Fruit fly (Drosophila melanogaster): ENCODE results near the gene CG17726.

The CG17726 gene

dm6 chr3R:11177579-11177978, 49.0 kb upstream of the CG17726 start (continued):
- TF ChIP-seq sug (tag; optimal IDR thresholded peaks at IDR 0.05) (peak; percentile 27), CG8924 (tag; optimal IDR thresholded peaks at IDR 0.05) (no peak), sim (GFP tag; IDR thresholded peaks at IDR 0.05) (no peak), CG10565 (GFP tag; optimal IDR thresholded peaks at IDR 0.05) (no peak), grn (GFP tag; optimal IDR thresholded peaks at IDR 0.05) (peak; percentile 62), onecut (GFP tag; IDR thresholded peaks at IDR 0.05) (no peak), Kr (GFP tag; optimal IDR thresholded peaks at IDR 0.05) (no peak), lab (GFP tag; optimal IDR thresholded peaks at IDR 0.05) (no peak), CG3995 (GFP tag; optimal IDR thresholded peaks at IDR 0.05) (no peak), CG5180 (GFP tag; optimal IDR thresholded peaks at IDR 0.05) (no peak), corto (GFP tag; optimal IDR thresholded peaks at IDR 0.05) (no peak), cas (GFP tag; IDR thresholded peaks at IDR 0.05) (no peak), pita (GFP tag; optimal IDR thresholded peaks at IDR 0.05) (no peak), stwl (tag; optimal IDR thresholded peaks at IDR 0.05) (no peak), pros (GFP tag; optimal IDR thresholded peaks at IDR 0.05) (no peak), HLH54F (GFP tag; optimal IDR thresholded peaks at IDR 0.05) (no peak), usp (GFP tag; optimal IDR thresholded peaks at IDR 0.05) (no peak), CG10543 (GFP tag; optimal IDR thresholded peaks at IDR 0.05) (no peak), CG34376 (GFP tag; optimal IDR thresholded peaks at IDR 0.05) (peak; percentile 39), exex (tag; optimal IDR thresholded peaks at IDR 0.05) (peak; percentile 91), CG4730 (GFP tag; IDR thresholded peaks at IDR 0.05) (no peak), CG9876 (GFP tag; optimal IDR thresholded peaks at IDR 0.05) (no peak)

dm6 chr3R:11178300-11178699, 48.3 kb upstream of the CG17726 start:
- TF ChIP-seq ara (GFP tag; IDR thresholded peaks at IDR 0.05): no peak
- peak; percentile 20 for TF ChIP-seq gem (tag; optimal IDR thresholded peaks at IDR 0.05)
- TF ChIP-seq CG9876 (GFP tag; optimal IDR thresholded peaks at IDR 0.05): no peak
- peak; percentile 27 for TF ChIP-seq CG1233 (GFP tag; optimal IDR thresholded peaks at IDR 0.05)
- no peak for TF ChIP-seq en (GFP tag; optimal IDR thresholded peaks at IDR 0.05)
- TF ChIP-seq grau (tag; optimal IDR thresholded peaks at IDR 0.05): peak; percentile 58
- TF ChIP-seq fru (optimal IDR thresholded peaks at IDR 0.05): no peak
- TF ChIP-seq CG13296 (GFP tag; optimal IDR thresholded peaks at IDR 0.05): peak; percentile 15
- TF ChIP-seq HHEX (GFP tag; optimal IDR thresholded peaks at IDR 0.05): peak; percentile 17
- TF ChIP-seq CrebB (tag; optimal IDR thresholded peaks at IDR 0.05): no peak
- no peak for TF ChIP-seq CG16813 (GFP tag; IDR thresholded peaks at IDR 0.05; ENCODE audit: partially characterized antibody)
- TF ChIP-seq CG15601 (tag; optimal IDR thresholded peaks at IDR 0.05): peak; percentile 11
- TF ChIP-seq ftz-f1 (GFP tag; optimal IDR thresholded peaks at IDR 0.05): no peak
- TF ChIP-seq tin (GFP tag; optimal IDR thresholded peaks at IDR 0.05): no peak
- peak; percentile 49 for TF ChIP-seq wek (GFP tag; optimal IDR thresholded peaks at IDR 0.05)
- TF ChIP-seq nerfin-2 (GFP tag; IDR thresholded peaks at IDR 0.05; ENCODE audit: partially characterized antibody): no peak
- no peak for TF ChIP-seq CG10543 (GFP tag; optimal IDR thresholded peaks at IDR 0.05)
- peak; percentile 60 for TF ChIP-seq sens (GFP tag)
- no peak for TF ChIP-seq CG3838 (GFP tag; optimal IDR thresholded peaks at IDR 0.05)
- TF ChIP-seq CG6272 (GFP tag; IDR thresholded peaks at IDR 0.05): no peak
- peak; percentile 90 for TF ChIP-seq Meics (GFP tag; optimal IDR thresholded peaks at IDR 0.05)
- TF ChIP-seq gsb (GFP tag; IDR thresholded peaks at IDR 0.05): no peak
- peak; percentile 5 for TF ChIP-seq Sox102F (GFP tag; optimal IDR thresholded peaks at IDR 0.05)
- TF ChIP-seq lab (GFP tag; optimal IDR thresholded peaks at IDR 0.05): peak; percentile 72
- no peak for TF ChIP-seq Mrtf (GFP tag; IDR thresholded peaks at IDR 0.05)
- peak; percentile 38 for TF ChIP-seq Asciz (GFP tag; optimal IDR thresholded peaks at IDR 0.05)
- TF ChIP-seq CG11560 (tag; IDR thresholded peaks at IDR 0.05): no peak
- TF ChIP-seq CG6175 (GFP tag; IDR thresholded peaks at IDR 0.05): no peak
- TF ChIP-seq ci (GFP tag; IDR thresholded peaks at IDR 0.05): 0 out of 3 replicates have a peak, but pooled peaks have one; percentile 14
- TF ChIP-seq GATAe (GFP tag; conservative IDR thresholded peaks at IDR 0.05): no peak
- TF ChIP-seq CG4820 (GFP tag; optimal IDR thresholded peaks at IDR 0.05): no peak
- TF ChIP-seq vnd (GFP tag; IDR thresholded peaks at IDR 0.05; ENCODE audit: partially characterized antibody): no peak
- TF ChIP-seq CG8924 (tag; optimal IDR thresholded peaks at IDR 0.05): no peak

Measured in whole organism, embryonic.